Worm (Caenorhabditis elegans): Measurements from ENCODE around the gene maph-9.

Gene maph-9

DNA sequence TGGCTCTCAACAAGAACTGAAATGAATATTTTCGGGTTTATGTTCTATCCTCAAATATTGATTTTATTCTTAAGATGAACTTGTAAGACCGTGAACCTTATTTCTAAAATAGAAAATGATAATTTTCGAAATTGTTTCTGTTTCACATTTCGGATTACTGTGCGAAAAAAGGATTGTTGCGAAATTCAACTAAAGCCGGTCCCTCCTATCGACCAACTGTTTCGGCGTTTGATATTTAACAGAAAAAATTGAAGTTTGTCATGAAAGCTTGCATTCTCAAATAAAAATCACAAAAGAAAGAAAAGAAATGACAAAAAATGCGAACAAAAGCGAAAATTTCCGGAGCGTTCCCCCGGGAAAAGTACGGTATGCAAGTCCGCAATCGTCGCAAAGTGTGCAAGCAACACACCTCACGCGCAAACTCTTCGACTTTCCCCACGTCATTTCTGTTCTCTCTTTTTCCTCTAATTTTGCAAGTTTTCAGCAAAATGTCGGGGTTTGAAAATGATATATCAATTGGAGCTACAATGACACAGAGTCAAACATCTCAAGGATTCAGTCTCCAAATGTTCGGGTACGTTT lies 7.3 kb upstream of the maph-9 start, which contains the start of gene C34D4.4:
TSS of gene C34D4.4 (plus strand) at position 342 of the 582 bp plus-strand sequence.
- TF ChIP-seq ceh-79 (tag; optimal IDR thresholded peaks at IDR 0.05), result no peak
- TF ChIP-seq efl-1 (GFP tag; optimal IDR thresholded peaks at IDR 0.05), result peak; percentile 58
- no peak for TF ChIP-seq sea-2 (GFP tag; IDR thresholded peaks at IDR 0.05)
- TF ChIP-seq ztf-22 (GFP tag; optimal IDR thresholded peaks at IDR 0.05), result no peak
- no peak for TF ChIP-seq tbx-9 (tag; optimal IDR thresholded peaks at IDR 0.05; ENCODE audit: borderline replicate concordance)
- no peak for TF ChIP-seq F52B5.7 (tag; optimal IDR thresholded peaks at IDR 0.05)
- TF ChIP-seq pbrm-1 (GFP tag; IDR thresholded peaks at IDR 0.05), result 0 out of 2 replicates have a peak, but pooled peaks have one; percentile 21
- no peak for TF ChIP-seq nfya-2 (GFP tag; IDR thresholded peaks at IDR 0.05)
- no peak for TF ChIP-seq egl-18 (GFP tag; IDR thresholded peaks at IDR 0.05)
- no peak for TF ChIP-seq snpc-4 (GFP tag; optimal IDR thresholded peaks at IDR 0.05)
- TF ChIP-seq snpc-4 (tag; optimal IDR thresholded peaks at IDR 0.05), result peak in 2 of 4 experiments; percentile 42 to 54
- TF ChIP-seq B0336.3 (GFP tag; IDR thresholded peaks at IDR 0.05), result no peak
- TF ChIP-seq ZK185.1 (tag; optimal IDR thresholded peaks at IDR 0.05; ENCODE audit: poor library complexity, severe bottlenecking), result no peak
- TF ChIP-seq madf-3 (GFP tag; IDR thresholded peaks at IDR 0.05), result no peak
- TF ChIP-seq Y53F4B.3 (GFP tag; IDR thresholded peaks at IDR 0.05), result no peak
- peak; percentile 36; the same call in 1 of the 2 replicates for TF ChIP-seq F33H1.4 (GFP tag; IDR thresholded peaks at IDR 0.05)
- no peak for TF ChIP-seq ztf-3 (GFP tag; optimal IDR thresholded peaks at IDR 0.05)
- TF ChIP-seq mel-28 (tag; optimal IDR thresholded peaks at IDR 0.05; ENCODE audit: borderline replicate concordance), result no peak
- TF ChIP-seq ceh-27 (GFP tag; optimal IDR thresholded peaks at IDR 0.05), result no peak
- no peak for TF ChIP-seq attf-3 (GFP tag; conservative IDR thresholded peaks at IDR 0.05)
- TF ChIP-seq ama-1 (optimal IDR thresholded peaks at IDR 0.05), result no peak
- TF ChIP-seq ama-1 (GFP tag; optimal IDR thresholded peaks at IDR 0.05), result no peak
- TF ChIP-seq F57C9.4 (tag; optimal IDR thresholded peaks at IDR 0.05), result no peak
- TF ChIP-seq zim-3 (tag; optimal IDR thresholded peaks at IDR 0.05), result no peak
- TF ChIP-seq dpl-1 (GFP tag; optimal IDR thresholded peaks at IDR 0.05), result peak; percentile 21
- TF ChIP-seq hmg-1.2 (GFP tag; IDR thresholded peaks at IDR 0.05), result peak; percentile 14; the same call in 1 of the 2 replicates
- TF ChIP-seq F39B2.1 (GFP tag; IDR thresholded peaks at IDR 0.05), result no peak
- no peak for TF ChIP-seq pha-4 (tag; optimal IDR thresholded peaks at IDR 0.05)
- peak; percentile 14; the same call in 1 of the 2 replicates for TF ChIP-seq D2030.7 (GFP tag; IDR thresholded peaks at IDR 0.05)
- TF ChIP-seq nfya-1 (tag; optimal IDR thresholded peaks at IDR 0.05; ENCODE audit: borderline replicate concordance, insufficient read depth), result no peak
- TF ChIP-seq aptf-2 (GFP tag; conservative IDR thresholded peaks at IDR 0.05), result peak; percentile 93
- no peak for TF ChIP-seq nfyb-1 (GFP tag; IDR thresholded peaks at IDR 0.05)
- no peak for TF ChIP-seq hmg-20 (GFP tag; IDR thresholded peaks at IDR 0.05)
- no peak for TF ChIP-seq K11D2.4 (GFP tag; IDR thresholded peaks at IDR 0.05)
- no peak for TF ChIP-seq ztf-25 (GFP tag; IDR thresholded peaks at IDR 0.05)
- no peak for TF ChIP-seq Y56A3A.18 (GFP tag; IDR thresholded peaks at IDR 0.05)
- no peak for TF ChIP-seq Y67H2A.10 (GFP tag; conservative IDR thresholded peaks at IDR 0.05)
- no peak for TF ChIP-seq F23B12.7 (tag; optimal IDR thresholded peaks at IDR 0.05; ENCODE audit: insufficient read depth)
- TF ChIP-seq mxl-1 (tag; optimal IDR thresholded peaks at IDR 0.05), result no peak
- TF ChIP-seq lin-26 (GFP tag; IDR thresholded peaks at IDR 0.05), result no peak
- no peak for TF ChIP-seq bed-2 (GFP tag; IDR thresholded peaks at IDR 0.05)
- TF ChIP-seq tlf-1 (GFP tag; optimal IDR thresholded peaks at IDR 0.05), result no peak
- no peak for TF ChIP-seq C06A6.2 (GFP tag; conservative IDR thresholded peaks at IDR 0.05)
- TF ChIP-seq mcd-1 (GFP tag; IDR thresholded peaks at IDR 0.05), result 0 out of 2 replicates have a peak, but pooled peaks have one; percentile 9
- TF ChIP-seq ztf-28 (GFP tag; IDR thresholded peaks at IDR 0.05), result no peak
- TF ChIP-seq lsl-1 (GFP tag; optimal IDR thresholded peaks at IDR 0.05), result peak; percentile 73
- peak; percentile 54 for TF ChIP-seq K12H6.12 (tag; optimal IDR thresholded peaks at IDR 0.05)
- TF ChIP-seq nhr-27 (tag; optimal IDR thresholded peaks at IDR 0.05), result no peak
- TF ChIP-seq madf-6 (GFP tag; IDR thresholded peaks at IDR 0.05), result peak; percentile 43; the same call in 1 of the 2 replicates

Measured in whole organism, young adult.